Fruit fly (Drosophila melanogaster): ENCODE measurements around the gene mgl.
A peak's percentile ranks its signal among the peaks of the same experiment; 100 is the strongest.

Gene mgl

dm6 chrX:9495945-9496445, 3.9 kb downstream of the mgl start:
- TF ChIP-seq Sp1 (GFP tag; optimal IDR thresholded peaks at IDR 0.05) (peak; percentile 49), dl (GFP tag; optimal IDR thresholded peaks at IDR 0.05; ENCODE audit: insufficient read depth in 1 of 2, partially characterized antibody in 2 of 2) (peak; percentile 23 to 56), Dif (GFP tag; optimal IDR thresholded peaks at IDR 0.05; ENCODE audit: partially characterized antibody) (peak; percentile 60), Rel (GFP tag; optimal IDR thresholded peaks at IDR 0.05) (no peak), Rel (tag; optimal IDR thresholded peaks at IDR 0.05) (no peak), Hnf4 (GFP tag; optimal IDR thresholded peaks at IDR 0.05) (no peak), Abd-B (GFP tag; optimal IDR thresholded peaks at IDR 0.05) (no peak), brk (GFP tag; optimal IDR thresholded peaks at IDR 0.05) (no peak), OdsH (GFP tag; optimal IDR thresholded peaks at IDR 0.05) (peak; percentile 8), sv (GFP tag; optimal IDR thresholded peaks at IDR 0.05) (no peak), h (GFP tag; optimal IDR thresholded peaks at IDR 0.05) (peak; percentile 36), foxo (GFP tag; optimal IDR thresholded peaks at IDR 0.05) (peak in 1 of 2 experiments; percentile 22), Dfd (GFP tag; optimal IDR thresholded peaks at IDR 0.05) (no peak), CrebA (GFP tag; optimal IDR thresholded peaks at IDR 0.05; ENCODE audit: borderline replicate concordance) (peak; percentile 59), CG32264 (GFP tag; optimal IDR thresholded peaks at IDR 0.05) (no peak), Mio (GFP tag; optimal IDR thresholded peaks at IDR 0.05) (no peak), woc (GFP tag; optimal IDR thresholded peaks at IDR 0.05) (peak; percentile 15), CG9705 (GFP tag; optimal IDR thresholded peaks at IDR 0.05) (no peak), GATAd (GFP tag; optimal IDR thresholded peaks at IDR 0.05) (no peak), jim (GFP tag; optimal IDR thresholded peaks at IDR 0.05) (no peak), Hr83 (GFP tag; optimal IDR thresholded peaks at IDR 0.05; ENCODE audit: poor library complexity, severe bottlenecking) (no peak), sage (GFP tag; optimal IDR thresholded peaks at IDR 0.05) (no peak), tai (GFP tag; optimal IDR thresholded peaks at IDR 0.05) (no peak), Hr78 (GFP tag; optimal IDR thresholded peaks at IDR 0.05) (no peak), lola (GFP tag; optimal IDR thresholded peaks at IDR 0.05) (no peak), pan (optimal IDR thresholded peaks at IDR 0.05) (no peak), HLH106 (tag; optimal IDR thresholded peaks at IDR 0.05) (no peak), Jra (GFP tag; optimal IDR thresholded peaks at IDR 0.05) (no peak), br (GFP tag; optimal IDR thresholded peaks at IDR 0.05) (peak; percentile 1), psq (GFP tag; optimal IDR thresholded peaks at IDR 0.05) (peak; percentile 65), fru (GFP tag; optimal IDR thresholded peaks at IDR 0.05) (peak; percentile 53), rgr (GFP tag; optimal IDR thresholded peaks at IDR 0.05) (peak; percentile 20), dsf (GFP tag; optimal IDR thresholded peaks at IDR 0.05; ENCODE audit: borderline replicate concordance) (no peak), ey (GFP tag; optimal IDR thresholded peaks at IDR 0.05) (peak; percentile 3), usp (GFP tag; optimal IDR thresholded peaks at IDR 0.05) (no peak), N (GFP tag; optimal IDR thresholded peaks at IDR 0.05) (no peak), dmrt93B (GFP tag; optimal IDR thresholded peaks at IDR 0.05) (no peak), Vsx2 (GFP tag; optimal IDR thresholded peaks at IDR 0.05; ENCODE audit: partially characterized antibody) (peak; percentile 47), Myc (optimal IDR thresholded peaks at IDR 0.05) (no peak)

- no peak for TF ChIP-seq Vsx2 (GFP tag; optimal IDR thresholded peaks at IDR 0.05; ENCODE audit: partially characterized antibody)
- TF ChIP-seq brk (GFP tag; optimal IDR thresholded peaks at IDR 0.05) = no peak
- no peak for TF ChIP-seq woc (GFP tag; optimal IDR thresholded peaks at IDR 0.05)
- TF ChIP-seq Hr78 (GFP tag; optimal IDR thresholded peaks at IDR 0.05) = no peak
- TF ChIP-seq Jra (GFP tag; optimal IDR thresholded peaks at IDR 0.05) = no peak
- no peak for TF ChIP-seq HLH106 (tag; optimal IDR thresholded peaks at IDR 0.05)
- no peak for TF ChIP-seq GATAd (GFP tag; optimal IDR thresholded peaks at IDR 0.05)
- no peak for TF ChIP-seq Dif (GFP tag; optimal IDR thresholded peaks at IDR 0.05; ENCODE audit: partially characterized antibody)
- no peak for TF ChIP-seq pan (optimal IDR thresholded peaks at IDR 0.05)
- no peak for TF ChIP-seq dl (GFP tag; optimal IDR thresholded peaks at IDR 0.05; ENCODE audit: insufficient read depth in 1 of 2, partially characterized antibody in 2 of 2)
- no peak for TF ChIP-seq Hr83 (GFP tag; optimal IDR thresholded peaks at IDR 0.05; ENCODE audit: poor library complexity, severe bottlenecking)
- no peak for TF ChIP-seq CrebA (GFP tag; optimal IDR thresholded peaks at IDR 0.05; ENCODE audit: borderline replicate concordance)
- no peak for TF ChIP-seq Abd-B (GFP tag; optimal IDR thresholded peaks at IDR 0.05)
- no peak for TF ChIP-seq lola (GFP tag; optimal IDR thresholded peaks at IDR 0.05)
- no peak for TF ChIP-seq CG32264 (GFP tag; optimal IDR thresholded peaks at IDR 0.05)
- no peak for TF ChIP-seq br (GFP tag; optimal IDR thresholded peaks at IDR 0.05)
- TF ChIP-seq jim (GFP tag; optimal IDR thresholded peaks at IDR 0.05) = no peak
- TF ChIP-seq dsf (GFP tag; optimal IDR thresholded peaks at IDR 0.05; ENCODE audit: borderline replicate concordance) = no peak
- peak; percentile 10 for TF ChIP-seq ey (GFP tag; optimal IDR thresholded peaks at IDR 0.05)
- TF ChIP-seq Rel (GFP tag; optimal IDR thresholded peaks at IDR 0.05) = no peak
- TF ChIP-seq Rel (tag; optimal IDR thresholded peaks at IDR 0.05) = no peak
- no peak for TF ChIP-seq Hnf4 (GFP tag; optimal IDR thresholded peaks at IDR 0.05)
- TF ChIP-seq h (GFP tag; optimal IDR thresholded peaks at IDR 0.05) = peak; percentile 7
- no peak for TF ChIP-seq CG9705 (GFP tag; optimal IDR thresholded peaks at IDR 0.05)
- no peak for TF ChIP-seq Dfd (GFP tag; optimal IDR thresholded peaks at IDR 0.05)
- TF ChIP-seq Myc (optimal IDR thresholded peaks at IDR 0.05) = no peak
- no peak for TF ChIP-seq sv (GFP tag; optimal IDR thresholded peaks at IDR 0.05)
- no peak for TF ChIP-seq Mio (GFP tag; optimal IDR thresholded peaks at IDR 0.05)
- no peak for TF ChIP-seq sage (GFP tag; optimal IDR thresholded peaks at IDR 0.05)
- TF ChIP-seq tai (GFP tag; optimal IDR thresholded peaks at IDR 0.05) = no peak
- no peak for TF ChIP-seq N (GFP tag; optimal IDR thresholded peaks at IDR 0.05)
- no peak for TF ChIP-seq psq (GFP tag; optimal IDR thresholded peaks at IDR 0.05)
- TF ChIP-seq OdsH (GFP tag; optimal IDR thresholded peaks at IDR 0.05) = no peak
- TF ChIP-seq foxo (GFP tag; optimal IDR thresholded peaks at IDR 0.05) = peak in 1 of 2 experiments; percentile 18
- peak; percentile 16 for TF ChIP-seq fru (GFP tag; optimal IDR thresholded peaks at IDR 0.05)
- no peak for TF ChIP-seq Sp1 (GFP tag; optimal IDR thresholded peaks at IDR 0.05)
- TF ChIP-seq dmrt93B (GFP tag; optimal IDR thresholded peaks at IDR 0.05) = no peak
- peak; percentile 15 for TF ChIP-seq rgr (GFP tag; optimal IDR thresholded peaks at IDR 0.05)
- no peak for TF ChIP-seq usp (GFP tag; optimal IDR thresholded peaks at IDR 0.05)
These were observed 5.8 kb downstream of the mgl start for dm6 chrX:9494103-9494502.
